Worm (Caenorhabditis elegans) whole organism, L4/young adult: ENCODE measurements around the gene cyp-35B3.

Experiments used
- W03F9.2 ChIP-seq: fragments of 150-350 bp; optimal IDR thresholded peaks from 2 replicates; lab custom pipeline; 2014; ENCODE audit warnings: missing biosample characterization, missing genetic modification characterization
- dao-5 ChIP-seq: sonication (generic microtip); optimal IDR thresholded peaks from 2 replicates; lab custom pipeline; 2016; ENCODE audit warnings: missing genotype, missing genetic modification characterization, moderate library complexity, missing compliant biosample characterization
- him-1 ChIP-seq: sonication (generic microtip); optimal IDR thresholded peaks from 2 replicates; lab custom pipeline; 2016; ENCODE audit warnings: missing genotype, missing genetic modification reagents, missing genetic modification characterization, missing compliant biosample characterization

DNA sequence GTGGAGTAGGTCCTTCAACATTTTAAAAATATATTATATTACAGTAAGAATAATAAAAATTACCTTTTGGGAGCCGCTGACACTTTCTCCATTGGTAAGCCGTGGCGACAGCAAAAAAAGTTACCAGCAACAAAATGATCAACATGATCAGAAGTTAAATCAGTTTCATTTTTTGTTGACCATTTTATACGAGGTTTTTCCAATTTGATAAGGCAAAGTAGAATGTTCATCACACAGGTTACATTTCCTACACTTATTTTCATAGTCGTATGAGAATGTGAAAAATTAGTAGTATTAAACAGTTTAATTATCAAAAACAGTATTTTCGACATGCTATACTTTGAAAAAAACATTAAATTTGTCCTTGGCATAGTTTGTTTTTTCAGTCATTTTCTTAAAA lies 27.7 kb downstream of the cyp-35B3 start, which contains the start of gene cyp-34A10:
- TF ChIP-seq him-1 (tag; lab: Kevin White, UChicago): no peak
- TF ChIP-seq W03F9.2 (tag; lab: Kevin White, UChicago): no peak
- TF ChIP-seq dao-5 (tag; lab: Kevin White, UChicago): no peak
